Fruit fly (Drosophila melanogaster): ENCODE data around the gene Icmt.
A peak's percentile ranks its signal among the peaks of the same experiment; 100 is the strongest.

Icmt gene

dm6 chr3L:13017803-13018324, at the start of gene Icmt, which contains the start of gene mRpL20:
Gene Icmt (plus strand): TSS chr3L:13018266.
Gene mRpL20 (minus strand): TSS chr3L:13017867.
- peak; percentile 74 for TF ChIP-seq CG13204 (GFP tag; optimal IDR thresholded peaks at IDR 0.05)
- TF ChIP-seq CG12605 (GFP tag; IDR thresholded peaks at IDR 0.05): peak; percentile 97
- TF ChIP-seq CG9948 (tag; optimal IDR thresholded peaks at IDR 0.05): peak; percentile 88
- TF ChIP-seq Pif1A (GFP tag; optimal IDR thresholded peaks at IDR 0.05): peak; percentile 82
- TF ChIP-seq D1 (tag; optimal IDR thresholded peaks at IDR 0.05): peak; percentile 72
- TF ChIP-seq CG14655 (GFP tag; optimal IDR thresholded peaks at IDR 0.05): peak; percentile 88
- TF ChIP-seq CG10348 (GFP tag; IDR thresholded peaks at IDR 0.05): peak; percentile 82
- peak; percentile 83 for TF ChIP-seq CG8301 (tag; optimal IDR thresholded peaks at IDR 0.05)
- peak; percentile 94 for TF ChIP-seq Ets98B (GFP tag; IDR thresholded peaks at IDR 0.05)
- TF ChIP-seq Snoo (tag; optimal IDR thresholded peaks at IDR 0.05): peak; percentile 97
- peak; percentile 90 for TF ChIP-seq rn (GFP tag; IDR thresholded peaks at IDR 0.05)
- peak; percentile 90 for TF ChIP-seq CG8159 (tag; optimal IDR thresholded peaks at IDR 0.05)
- TF ChIP-seq EcR (GFP tag; optimal IDR thresholded peaks at IDR 0.05): peak; percentile 38
- peak; percentile 93 for TF ChIP-seq CG34367 (tag; optimal IDR thresholded peaks at IDR 0.05)
- peak; percentile 87 for TF ChIP-seq CG17806 (tag; optimal IDR thresholded peaks at IDR 0.05)
- peak; percentile 41 for TF ChIP-seq gl (tag; optimal IDR thresholded peaks at IDR 0.05)
- peak; percentile 82 for TF ChIP-seq Pif1B (GFP tag; optimal IDR thresholded peaks at IDR 0.05)
- TF ChIP-seq CG32121 (GFP tag; IDR thresholded peaks at IDR 0.05): peak; percentile 98
- peak; percentile 98 for TF ChIP-seq CG15710 (tag; optimal IDR thresholded peaks at IDR 0.05)
- peak; percentile 98 for TF ChIP-seq CG4496 (GFP tag; IDR thresholded peaks at IDR 0.05)
- TF ChIP-seq fd96Ca (GFP tag; IDR thresholded peaks at IDR 0.05): peak; percentile 66; the same call in 1 of the 3 replicates

dm6 chr3L:12972259-12972658, 45.8 kb upstream of the Icmt start, which contains the start of the genes CG10748 and CG10749:
Gene CG10748 (minus strand): TSS chr3L:12972359.
Gene CG10749 (plus strand): TSS chr3L:12972474.
- TF ChIP-seq CG9948 (tag; optimal IDR thresholded peaks at IDR 0.05) (no peak), CG8159 (tag; optimal IDR thresholded peaks at IDR 0.05) (no peak), CG34367 (tag; optimal IDR thresholded peaks at IDR 0.05) (no peak), CG14655 (GFP tag; optimal IDR thresholded peaks at IDR 0.05) (no peak), CG17806 (tag; optimal IDR thresholded peaks at IDR 0.05) (no peak), CG15710 (tag; optimal IDR thresholded peaks at IDR 0.05) (no peak), CG8301 (tag; optimal IDR thresholded peaks at IDR 0.05) (no peak), Pif1B (GFP tag; optimal IDR thresholded peaks at IDR 0.05) (no peak), CG10348 (GFP tag; IDR thresholded peaks at IDR 0.05) (no peak), gl (tag; optimal IDR thresholded peaks at IDR 0.05) (no peak), CG12605 (GFP tag; IDR thresholded peaks at IDR 0.05) (no peak), Ets98B (GFP tag; IDR thresholded peaks at IDR 0.05) (no peak), CG4496 (GFP tag; IDR thresholded peaks at IDR 0.05) (no peak)

- TF ChIP-seq Snoo (tag; optimal IDR thresholded peaks at IDR 0.05) (no peak), EcR (GFP tag; optimal IDR thresholded peaks at IDR 0.05) (no peak), CG14655 (GFP tag; optimal IDR thresholded peaks at IDR 0.05) (no peak), gl (tag; optimal IDR thresholded peaks at IDR 0.05) (no peak), CG12605 (GFP tag; IDR thresholded peaks at IDR 0.05) (no peak), CG8301 (tag; optimal IDR thresholded peaks at IDR 0.05) (no peak), CG4496 (GFP tag; IDR thresholded peaks at IDR 0.05) (no peak), CG34367 (tag; optimal IDR thresholded peaks at IDR 0.05) (no peak), CG13204 (GFP tag; optimal IDR thresholded peaks at IDR 0.05) (no peak), CG17806 (tag; optimal IDR thresholded peaks at IDR 0.05) (no peak), CG15710 (tag; optimal IDR thresholded peaks at IDR 0.05) (no peak), D1 (tag; optimal IDR thresholded peaks at IDR 0.05) (no peak)
Observed at dm6 chr3L:12994835-12995234, 23.2 kb upstream of the Icmt start, which contains the start of gene CG11262. Gene CG11262 (plus strand): TSS chr3L:12995135.

dm6 chr3L:13006490-13006889, 11.6 kb upstream of the Icmt start, which contains the start of gene CG11263:
Gene CG11263 (plus strand): TSS chr3L:13006817.
- TF ChIP-seq CG4496 (GFP tag; IDR thresholded peaks at IDR 0.05) (peak; percentile 41; the same call in 2 of the 3 replicates), Ets98B (GFP tag; IDR thresholded peaks at IDR 0.05) (peak; percentile 57), CG17806 (tag; optimal IDR thresholded peaks at IDR 0.05) (no peak), D1 (tag; optimal IDR thresholded peaks at IDR 0.05) (peak; percentile 51)

- TF ChIP-seq D1 (tag; optimal IDR thresholded peaks at IDR 0.05) (peak; percentile 32), CG15710 (tag; optimal IDR thresholded peaks at IDR 0.05) (no peak)
Observed at dm6 chr3L:13007946-13008462, 10.1 kb upstream of the Icmt start.

- TF ChIP-seq D1 (tag; optimal IDR thresholded peaks at IDR 0.05): no peak
- TF ChIP-seq Pif1A (GFP tag; optimal IDR thresholded peaks at IDR 0.05): no peak
- no peak for TF ChIP-seq CG8301 (tag; optimal IDR thresholded peaks at IDR 0.05)
- TF ChIP-seq CG10348 (GFP tag; IDR thresholded peaks at IDR 0.05): no peak
Observed at dm6 chr3L:13011511-13011910, 6.6 kb upstream of the Icmt start, which contains the start of gene Cul6. Gene Cul6 (minus strand): TSS chr3L:13011685.

dm6 chr3L:13014693-13015092, 3.4 kb upstream of the Icmt start:
- TF ChIP-seq CG13204 (GFP tag; optimal IDR thresholded peaks at IDR 0.05) (no peak), CG15710 (tag; optimal IDR thresholded peaks at IDR 0.05) (no peak), CG8159 (tag; optimal IDR thresholded peaks at IDR 0.05) (no peak), CG9948 (tag; optimal IDR thresholded peaks at IDR 0.05) (no peak), fd96Ca (GFP tag; IDR thresholded peaks at IDR 0.05) (no peak), Pif1B (GFP tag; optimal IDR thresholded peaks at IDR 0.05) (no peak), D1 (tag; optimal IDR thresholded peaks at IDR 0.05) (no peak), gl (tag; optimal IDR thresholded peaks at IDR 0.05) (no peak), Snoo (tag; optimal IDR thresholded peaks at IDR 0.05) (no peak), CG10348 (GFP tag; IDR thresholded peaks at IDR 0.05) (no peak), CG17806 (tag; optimal IDR thresholded peaks at IDR 0.05) (no peak), CG8301 (tag; optimal IDR thresholded peaks at IDR 0.05) (no peak), CG4496 (GFP tag; IDR thresholded peaks at IDR 0.05) (no peak), CG14655 (GFP tag; optimal IDR thresholded peaks at IDR 0.05) (no peak), Pif1A (GFP tag; optimal IDR thresholded peaks at IDR 0.05) (no peak), CG12605 (GFP tag; IDR thresholded peaks at IDR 0.05) (no peak), CG32121 (GFP tag; IDR thresholded peaks at IDR 0.05) (no peak), EcR (GFP tag; optimal IDR thresholded peaks at IDR 0.05) (no peak)

All from whole organism, pupa.